Fruit fly (Drosophila melanogaster) whole organism, prepupa: ENCODE data around the gene Pex3.

Experiments used
- Blimp-1 ChIP-seq: fragments of 200-800 bp; sonication (Bioruptor generic); optimal IDR thresholded peaks from 3 replicates; lab custom pipeline; 2017; ENCODE audit warnings: missing biosample characterization, missing genetic modification characterization, mild to moderate bottlenecking, moderate library complexity, missing genetic modification reagents
- CG32006 ChIP-seq: fragments of 200-800 bp; sonication (Bioruptor generic); optimal IDR thresholded peaks from 3 replicates; lab custom pipeline; 2017; ENCODE audit warnings: missing biosample characterization, mild to moderate bottlenecking, missing genetic modification characterization
- CG7368 ChIP-seq: fragments of 200-800 bp; sonication (Bioruptor generic); optimal IDR thresholded peaks from 3 replicates; lab custom pipeline; 2016; ENCODE audit warnings: missing biosample characterization, missing genetic modification characterization
- OdsH ChIP-seq: fragments of 200-800 bp; sonication (Bioruptor generic); optimal IDR thresholded peaks from 3 replicates; lab custom pipeline; 2016; ENCODE audit warnings: missing biosample characterization, missing genetic modification characterization
- fkh ChIP-seq: fragments of 200-800 bp; sonication (Bioruptor generic); optimal IDR thresholded peaks from 3 replicates; lab custom pipeline; 2017; ENCODE audit warnings: missing biosample characterization, mild to moderate bottlenecking, missing genetic modification characterization, moderate library complexity
- svp ChIP-seq: fragments of 200-800 bp; sonication (Bioruptor generic); peaks from one replicate; lab custom pipeline; 2016; ENCODE audit warnings: missing biosample characterization, missing genetic modification characterization

DNA sequence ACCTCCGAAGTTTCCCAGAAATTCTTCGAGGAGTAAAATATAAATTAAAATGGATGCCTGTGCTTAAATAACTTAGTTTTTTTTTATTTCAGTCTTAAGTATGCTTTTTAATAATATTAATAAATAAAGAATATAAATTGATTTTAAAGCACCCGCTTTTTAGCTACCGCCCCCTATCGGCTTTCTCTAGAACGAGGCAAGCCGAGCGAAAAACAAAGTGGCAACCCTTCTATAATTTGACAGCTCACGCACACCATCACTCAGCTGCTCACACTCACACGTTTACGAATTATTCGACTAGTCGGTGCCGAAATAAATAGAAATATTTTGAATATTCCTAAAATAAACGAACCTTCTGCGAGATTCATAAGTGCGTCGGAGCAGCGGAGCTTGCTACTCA, 17.4 kb downstream of the Pex3 start, which contains the start of gene CG6878:
- TF ChIP-seq CG32006 (no peak), svp (no peak), Blimp-1 (no peak), fkh (GFP tag; lab: Kevin White, UChicago) (no peak), OdsH (no peak), CG7368 (GFP tag; lab: Kevin White, UChicago) (no peak)
